Worm (Caenorhabditis elegans): ENCODE data around the gene pct-1.

DNA sequence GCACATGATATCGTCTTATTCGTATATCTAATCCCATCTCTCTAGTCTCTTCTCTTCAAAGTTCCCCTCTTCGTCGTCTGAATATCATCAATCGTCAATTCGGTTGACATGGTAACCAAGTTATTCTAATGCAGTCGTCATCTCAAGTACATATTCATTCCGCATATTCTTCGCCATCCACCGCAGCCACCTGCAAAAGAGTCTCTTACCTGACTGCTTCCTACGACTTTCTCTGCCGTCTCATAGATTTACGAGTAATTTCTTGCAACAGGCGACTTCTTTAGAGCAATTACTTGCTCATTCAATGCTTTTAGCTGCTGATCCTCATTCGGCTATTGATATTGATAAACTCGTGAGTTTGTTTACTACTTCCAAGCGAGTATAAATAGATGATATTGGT lies 48.9 kb upstream of the pct-1 start:
- TF ChIP-seq ceh-20 (GFP tag; IDR thresholded peaks at IDR 0.05): no peak
- TF ChIP-seq fkh-10 (GFP tag; optimal IDR thresholded peaks at IDR 0.05): no peak
- no peak for TF ChIP-seq dpl-1 (GFP tag; optimal IDR thresholded peaks at IDR 0.05)
- no peak for TF ChIP-seq ama-1 (optimal IDR thresholded peaks at IDR 0.05)
- TF ChIP-seq pqm-1 (tag; optimal IDR thresholded peaks at IDR 0.05): no peak
- TF ChIP-seq gei-8 (GFP tag; optimal IDR thresholded peaks at IDR 0.05): no peak
- TF ChIP-seq dve-1 (tag; optimal IDR thresholded peaks at IDR 0.05; ENCODE audit: insufficient read depth): no peak
- no peak for TF ChIP-seq lin-13 (GFP tag; optimal IDR thresholded peaks at IDR 0.05)
- TF ChIP-seq jun-1 (tag; optimal IDR thresholded peaks at IDR 0.05): no peak

Data from whole organism, L4 larva.